Worm (Caenorhabditis elegans): ENCODE data around the gene Y42H9AR.2.
"Not testable (repeated sequence)": the region's sequence is repeated elsewhere in the genome, so short reads cannot be mapped to it uniquely, and the experiment has no call there.

ce11 chrIV:8122349-8122748 lies 22.6 kb downstream of the Y42H9AR.2 start, which contains the start of gene erp-44.3:
- TF ChIP-seq fos-1 (tag; optimal IDR thresholded peaks at IDR 0.05); ama-1 (optimal IDR thresholded peaks at IDR 0.05); elt-3 (tag; optimal IDR thresholded peaks at IDR 0.05); pqm-1 (tag; optimal IDR thresholded peaks at IDR 0.05); lin-39 (tag; optimal IDR thresholded peaks at IDR 0.05); snpc-4 (tag; optimal IDR thresholded peaks at IDR 0.05); nhr-67 (tag; optimal IDR thresholded peaks at IDR 0.05); ceh-82 (tag; optimal IDR thresholded peaks at IDR 0.05): not testable (repeated sequence)
